Worm (Caenorhabditis elegans) whole organism, L2 larva: ENCODE measurements around the gene C56G2.9.

ENCODE experiments used
- ama-1 ChIP-seq: fragments of 150-350 bp; optimal IDR thresholded peaks from 2 replicates; lab custom pipeline; 2018; ENCODE audit warnings: inconsistent platforms
- unc-39 ChIP-seq: fragments of 150-350 bp; optimal IDR thresholded peaks from 2 replicates; lab custom pipeline; 2014; ENCODE audit warnings: missing biosample characterization, missing genetic modification characterization
- unc-62 ChIP-seq: fragments of 150-350 bp; optimal IDR thresholded peaks from 2 replicates; lab custom pipeline; 2014; ENCODE audit warnings: missing biosample characterization, missing genetic modification reagents, missing genetic modification characterization

ce11 chrIII:6295972-6296700, 47.0 kb downstream of the C56G2.9 start, which contains the start of gene F47D12.7:
- no peak for TF ChIP-seq ama-1
- no peak for TF ChIP-seq unc-39
- TF ChIP-seq unc-62 (GFP tag; lab: Kevin White, UChicago) = no peak
